Fruit fly (Drosophila melanogaster) whole organism, embryonic: ENCODE data around the gene dimm.

ENCODE experiments used
- Aef1 ChIP-seq: fragments of 200-800 bp; sonication (Bioruptor generic); IDR thresholded peaks from 3 replicates; pipeline ENCODE4 v1.3.6; 2022; ENCODE audit warnings: missing biosample characterization, missing genetic modification characterization
- Atf6 ChIP-seq: fragments of 200-800 bp; sonication (Bioruptor generic); IDR thresholded peaks from 2 replicates; pipeline ENCODE4 v1.3.6; 2022; ENCODE audit warnings: missing biosample characterization, missing genetic modification characterization
- Bteb2 ChIP-seq: fragments of 200-800 bp; sonication (Bioruptor generic); optimal IDR thresholded peaks from 2 replicates; lab custom pipeline; 2016; ENCODE audit warnings: missing biosample characterization, missing genetic modification characterization
- CG10543 ChIP-seq: fragments of 200-800 bp; sonication (Bioruptor generic); optimal IDR thresholded peaks from 3 replicates; lab custom pipeline; 2017; ENCODE audit warnings: missing biosample characterization, mild to moderate bottlenecking, missing genetic modification characterization, moderate library complexity
- CG10979 ChIP-seq: fragments of 200-800 bp; sonication (Bioruptor generic); optimal IDR thresholded peaks from 2 replicates; lab custom pipeline; 2018; ENCODE audit warnings: missing biosample characterization, mild to moderate bottlenecking, missing genetic modification characterization, moderate library complexity
- CG11456 ChIP-seq: fragments of 200-800 bp; sonication (Bioruptor generic); IDR thresholded peaks from 3 replicates; pipeline ENCODE4 v1.3.6; 2022; ENCODE audit warnings: missing biosample characterization, missing genetic modification characterization
- CG11560 ChIP-seq: fragments of 200-800 bp; sonication (Bioruptor generic); IDR thresholded peaks from 3 replicates; pipeline ENCODE4 v1.3.6; 2022; ENCODE audit warnings: missing biosample characterization, missing genetic modification characterization
- CG12299 ChIP-seq: fragments of 200-800 bp; sonication (Bioruptor generic); optimal IDR thresholded peaks from 2 replicates; lab custom pipeline; 2018; ENCODE audit warnings: missing biosample characterization, mild to moderate bottlenecking, missing genetic modification characterization
- CG14441 ChIP-seq: fragments of 200-800 bp; sonication (Bioruptor generic); IDR thresholded peaks from 2 replicates; pipeline ENCODE4 v1.3.6; 2022; ENCODE audit warnings: missing biosample characterization, missing genetic modification characterization
- CG17829 ChIP-seq: fragments of 200-800 bp; optimal IDR thresholded peaks from 2 replicates; lab custom pipeline; 2019; ENCODE audit warnings: missing biosample characterization, mild to moderate bottlenecking, missing genetic modification characterization, moderate library complexity
- CG30431 ChIP-seq: fragments of 200-800 bp; sonication (Bioruptor generic); optimal IDR thresholded peaks from 2 replicates; lab custom pipeline; 2017; ENCODE audit warnings: missing biosample characterization, missing genetic modification characterization
- CG33557 ChIP-seq: fragments of 200-800 bp; sonication (Bioruptor generic); optimal IDR thresholded peaks from 2 replicates; lab custom pipeline; 2019; ENCODE audit warnings: missing biosample characterization, mild to moderate bottlenecking, missing genetic modification characterization, moderate library complexity
- CG5180 ChIP-seq: fragments of 200-800 bp; sonication (Bioruptor generic); optimal IDR thresholded peaks from 3 replicates; lab custom pipeline; 2017; ENCODE audit warnings: missing biosample characterization, missing genetic modification characterization, mild to moderate bottlenecking, moderate library complexity, missing genetic modification reagents
- CG5953 ChIP-seq: fragments of 200-800 bp; sonication (Bioruptor generic); IDR thresholded peaks from 2 replicates; pipeline ENCODE4 v1.3.6; 2022; ENCODE audit warnings: missing biosample characterization, missing genetic modification characterization
- CG6854 ChIP-seq: fragments of 200-800 bp; sonication (Bioruptor generic); optimal IDR thresholded peaks from 3 replicates; lab custom pipeline; 2017; ENCODE audit warnings: missing biosample characterization, mild to moderate bottlenecking, missing genetic modification characterization
- CG7928 ChIP-seq: fragments of 200-800 bp; sonication (Bioruptor generic); optimal IDR thresholded peaks from 2 replicates; lab custom pipeline; 2017; ENCODE audit warnings: missing biosample characterization, mild to moderate bottlenecking, missing genetic modification characterization
- Camta ChIP-seq: fragments of 200-800 bp; sonication (Bioruptor generic); optimal IDR thresholded peaks from 2 replicates; lab custom pipeline; 2016; ENCODE audit warnings: missing biosample characterization, missing genetic modification characterization
- D19B ChIP-seq: fragments of 200-800 bp; sonication (Bioruptor generic); optimal IDR thresholded peaks from 2 replicates; lab custom pipeline; 2017; ENCODE audit warnings: missing biosample characterization, mild to moderate bottlenecking, missing genetic modification characterization
- Doc2 ChIP-seq: fragments of 200-800 bp; sonication (Bioruptor generic); IDR thresholded peaks from 2 replicates; pipeline ENCODE4 v1.3.6; 2022; ENCODE audit warnings: missing biosample characterization, missing genetic modification characterization
- Fer1 ChIP-seq: fragments of 200-800 bp; sonication (Bioruptor generic); optimal IDR thresholded peaks from 2 replicates; lab custom pipeline; 2017; ENCODE audit warnings: missing biosample characterization, mild to moderate bottlenecking, missing genetic modification characterization
- H2.0 ChIP-seq: fragments of 200-800 bp; sonication (Bioruptor generic); IDR thresholded peaks from 2 replicates; pipeline ENCODE4 v1.3.6; 2022; ENCODE audit warnings: missing biosample characterization, missing genetic modification characterization
- Hr39 ChIP-seq: fragments of >200 bp; optimal IDR thresholded peaks from 2 replicates; lab custom pipeline; 2017
- Lpt ChIP-seq: fragments of >200 bp; optimal IDR thresholded peaks from 2 replicates; lab custom pipeline; 2018; ENCODE audit warnings: missing biosample characterization, missing genetic modification characterization
- Ssrp ChIP-seq: fragments of 200-800 bp; sonication (Bioruptor generic); optimal IDR thresholded peaks from 2 replicates; lab custom pipeline; 2018; ENCODE audit warnings: missing biosample characterization, mild to moderate bottlenecking, missing genetic modification characterization, moderate library complexity
- Usf ChIP-seq: fragments of 200-800 bp; sonication (Bioruptor generic); optimal IDR thresholded peaks from 2 replicates; lab custom pipeline; 2017; ENCODE audit warnings: missing genotype, missing biosample characterization, missing genetic modification characterization
- YL-1 ChIP-seq: fragments of 200-800 bp; sonication (Bioruptor generic); optimal IDR thresholded peaks from 3 replicates; lab custom pipeline; 2017; ENCODE audit warnings: missing biosample characterization, mild to moderate bottlenecking, missing genetic modification characterization
- amos ChIP-seq: fragments of 200-800 bp; sonication (Bioruptor generic); IDR thresholded peaks from 2 replicates; pipeline ENCODE4 v1.3.6; 2022; ENCODE audit warnings: missing biosample characterization, missing genetic modification characterization; ENCODE audit not compliant: partially characterized antibody
- bsh ChIP-seq, 2 experiments: fragments of 200-800 bp; sonication (Bioruptor generic); optimal IDR thresholded peaks; 2 replicates each; lab custom pipeline; 2017 to 2018; ENCODE audit warnings: mild to moderate bottlenecking in 2 of 2, missing biosample characterization in 2 of 2, missing genetic modification characterization in 2 of 2, moderate library complexity in 1 of 2
- btn ChIP-seq: fragments of 200-800 bp; sonication (Bioruptor generic); optimal IDR thresholded peaks from 2 replicates; lab custom pipeline; 2016; ENCODE audit warnings: missing biosample characterization, missing genetic modification characterization
- cato ChIP-seq: fragments of 200-800 bp; sonication (Bioruptor generic); optimal IDR thresholded peaks from 2 replicates; lab custom pipeline; 2016; ENCODE audit warnings: missing biosample characterization, missing genetic modification characterization, borderline replicate concordance
- chif ChIP-seq, 2 experiments: fragments of 200-800 bp; sonication (Bioruptor generic); optimal IDR thresholded peaks; 3 replicates each; lab custom pipeline; 2016; ENCODE audit warnings: missing biosample characterization in 2 of 2, missing genetic modification characterization in 2 of 2
- croc ChIP-seq: fragments of 200-800 bp; sonication (Bioruptor generic); conservative IDR thresholded peaks from 3 replicates; pipeline ENCODE4 v1.3.6; 2022; ENCODE audit warnings: missing biosample characterization, missing genetic modification characterization
- da ChIP-seq: fragments of 200-800 bp; sonication (Bioruptor generic); optimal IDR thresholded peaks from 2 replicates; lab custom pipeline; 2016; ENCODE audit warnings: missing biosample characterization, missing genetic modification characterization
- dimm ChIP-seq: fragments of 200-800 bp; sonication (Bioruptor generic); IDR thresholded peaks from 2 replicates; pipeline ENCODE4 v1.3.6; 2022; ENCODE audit warnings: missing biosample characterization, missing genetic modification characterization
- dpn ChIP-seq, 2 experiments: fragments of 200-800 bp; sonication (Bioruptor generic); optimal IDR thresholded peaks; 3 replicates each; lab custom pipeline; 2016; ENCODE audit warnings: missing biosample characterization in 2 of 2, missing genetic modification characterization in 2 of 2
- fd102C ChIP-seq: fragments of 200-800 bp; sonication (Bioruptor generic); optimal IDR thresholded peaks from 2 replicates; lab custom pipeline; 2018; ENCODE audit warnings: missing biosample characterization, mild to moderate bottlenecking, missing genetic modification characterization, moderate library complexity
- gcm ChIP-seq: fragments of 200-800 bp; sonication (Bioruptor generic); optimal IDR thresholded peaks from 2 replicates; lab custom pipeline; 2019; ENCODE audit warnings: missing biosample characterization, mild to moderate bottlenecking, missing genetic modification characterization, moderate library complexity
- gro ChIP-seq: fragments of 200-800 bp; sonication (Bioruptor generic); optimal IDR thresholded peaks from 2 replicates; lab custom pipeline; 2016; ENCODE audit warnings: missing biosample characterization, missing genetic modification characterization
- gt ChIP-seq: fragments of 200-800 bp; sonication (Bioruptor generic); IDR thresholded peaks from 2 replicates; pipeline ENCODE4 v1.3.6; 2022; ENCODE audit warnings: missing biosample characterization, missing genetic modification characterization
- ham ChIP-seq: fragments of 200-800 bp; sonication (Bioruptor generic); IDR thresholded peaks from 2 replicates; pipeline ENCODE4 v1.3.6; 2022; ENCODE audit warnings: missing biosample characterization, missing genetic modification characterization
- hth ChIP-seq: fragments of >200 bp; optimal IDR thresholded peaks from 2 replicates; lab custom pipeline; 2017; ENCODE audit warnings: inconsistent platforms
- lilli ChIP-seq: fragments of 200-800 bp; sonication (Bioruptor generic); optimal IDR thresholded peaks from 3 replicates; lab custom pipeline; 2016; ENCODE audit warnings: missing biosample characterization, missing genetic modification characterization
- otp ChIP-seq: fragments of 200-800 bp; sonication (Bioruptor generic); IDR thresholded peaks from 3 replicates; pipeline ENCODE4, ENCODE4 v1.3.6; 2022; ENCODE audit warnings: missing biosample characterization, missing genetic modification characterization
- pb ChIP-seq: fragments of 200-800 bp; sonication (Bioruptor generic); optimal IDR thresholded peaks from 3 replicates; lab custom pipeline; 2016; ENCODE audit warnings: missing biosample characterization, missing genetic modification characterization
- pzg ChIP-seq: fragments of 200-800 bp; sonication (Bioruptor generic); optimal IDR thresholded peaks from 3 replicates; lab custom pipeline; 2018; ENCODE audit warnings: missing biosample characterization, mild to moderate bottlenecking, missing genetic modification characterization, moderate library complexity
- row ChIP-seq: fragments of 200-800 bp; sonication (Bioruptor generic); IDR thresholded peaks from 3 replicates; pipeline ENCODE4 v1.3.6; 2022; ENCODE audit warnings: missing biosample characterization, missing genetic modification characterization
- seq ChIP-seq: fragments of 200-800 bp; sonication (Bioruptor generic); IDR thresholded peaks from 2 replicates; pipeline ENCODE4 v1.3.6; 2022; ENCODE audit warnings: missing biosample characterization, missing genetic modification characterization
- tgo ChIP-seq: fragments of 200-800 bp; sonication (Bioruptor generic); IDR thresholded peaks from 3 replicates; pipeline ENCODE4 v1.3.6; 2022; ENCODE audit warnings: missing biosample characterization, missing genetic modification characterization
- ttk ChIP-seq: fragments of 200-800 bp; sonication (Bioruptor generic); IDR thresholded peaks from 2 replicates; pipeline ENCODE4 v2.1.2; 2022; ENCODE audit warnings: missing biosample characterization, missing genetic modification characterization
- tx ChIP-seq: fragments of 200-800 bp; sonication (Bioruptor generic); optimal IDR thresholded peaks from 2 replicates; lab custom pipeline; 2016; ENCODE audit warnings: missing biosample characterization, missing genetic modification characterization
- unpg ChIP-seq: fragments of 200-800 bp; sonication (Bioruptor generic); optimal IDR thresholded peaks from 3 replicates; lab custom pipeline; 2018; ENCODE audit warnings: missing biosample characterization, mild to moderate bottlenecking, missing genetic modification characterization, moderate library complexity
- vvl ChIP-seq: fragments of 200-800 bp; sonication (Bioruptor generic); IDR thresholded peaks from 2 replicates; pipeline ENCODE4 v1.3.6; 2022; ENCODE audit warnings: missing biosample characterization, missing genetic modification characterization
- zf30C ChIP-seq: fragments of 200-800 bp; sonication (Bioruptor generic); optimal IDR thresholded peaks from 3 replicates; lab custom pipeline; 2018; ENCODE audit warnings: missing biosample characterization, mild to moderate bottlenecking, missing genetic modification characterization

Gene dimm

DNA sequence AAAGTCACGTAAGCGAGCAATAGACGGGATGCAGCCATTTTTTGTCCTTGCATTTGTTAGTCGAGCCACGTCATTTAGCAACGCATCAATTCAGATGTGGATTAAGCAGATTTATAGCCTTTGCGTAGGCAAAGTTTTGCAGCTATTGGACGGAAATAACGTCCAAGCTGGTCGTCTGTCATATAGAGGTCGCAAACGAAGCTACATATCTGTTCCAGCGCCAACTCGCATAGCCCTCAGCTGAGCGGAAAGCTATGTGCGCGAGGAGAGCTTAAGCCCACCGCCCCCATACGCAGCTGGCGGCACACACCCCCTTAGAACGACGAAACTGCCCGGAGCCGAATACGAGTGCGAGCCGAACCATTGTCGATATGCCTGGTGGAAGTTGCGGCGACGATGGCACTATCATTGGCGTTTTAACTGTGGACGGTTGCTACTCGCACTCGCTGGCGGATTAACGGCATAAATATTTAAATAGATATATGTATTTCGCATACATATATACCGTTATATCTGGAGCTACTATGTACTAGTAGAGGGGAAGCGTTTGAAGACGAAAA, 48.3 kb downstream of the dimm start, which contains the start of gene nrv3 (continued):
- TF ChIP-seq D19B (GFP tag; lab: Kevin White, UChicago) (no peak), cato (no peak), dpn (GFP tag; optimal IDR thresholded peaks at IDR 0.05; lab: Kevin White, UChicago) (no peak), tgo (no peak), CG17829 (tag; lab: Kevin White, UChicago) (no peak), amos (GFP tag; lab: Robert Waterston, UW) (peak; percentile 7; the same call in 1 of the 2 replicates), CG14441 (GFP tag; lab: Robert Waterston, UW) (no peak), Ssrp (tag; lab: Kevin White, UChicago) (no peak), CG6854 (GFP tag; lab: Kevin White, UChicago) (peak; percentile 34), Fer1 (peak; percentile 17), CG33557 (GFP tag; lab: Kevin White, UChicago) (no peak), Hr39 (lab: Kevin White, UChicago) (no peak), Bteb2 (GFP tag; lab: Kevin White, UChicago) (no peak), Usf (GFP tag; lab: Kevin White, UChicago) (no peak), chif (GFP tag; optimal IDR thresholded peaks at IDR 0.05; lab: Kevin White, UChicago) (no peak), Doc2 (GFP tag; lab: Robert Waterston, UW) (no peak), btn (GFP tag; lab: Kevin White, UChicago) (no peak), YL-1 (GFP tag; lab: Kevin White, UChicago) (no peak), Camta (GFP tag; lab: Kevin White, UChicago) (no peak), CG10979 (tag; lab: Kevin White, UChicago) (no peak), H2.0 (GFP tag; lab: Robert Waterston, UW) (no peak), dimm (GFP tag; lab: Robert Waterston, UW) (no peak), gcm (GFP tag; lab: Kevin White, UChicago) (no peak), Atf6 (GFP tag; lab: Robert Waterston, UW) (no peak), croc (GFP tag; lab: Robert Waterston, UW) (no peak), pb (no peak), zf30C (GFP tag; lab: Kevin White, UChicago) (no peak), bsh (GFP tag; optimal IDR thresholded peaks at IDR 0.05; lab: Kevin White, UChicago) (no peak), CG7928 (GFP tag; lab: Kevin White, UChicago) (no peak), CG5953 (no peak), vvl (no peak), CG12299 (tag; lab: Kevin White, UChicago) (no peak), gt (GFP tag; lab: Robert Waterston, UW) (no peak), gro (GFP tag; lab: Kevin White, UChicago) (no peak), otp (GFP tag; lab: Robert Waterston, UW) (no peak), da (GFP tag; lab: Kevin White, UChicago) (no peak), pzg (peak; percentile 25), seq (GFP tag; lab: Robert Waterston, UW) (no peak), hth (lab: Kevin White, UChicago) (no peak), CG11456 (GFP tag; lab: Robert Waterston, UW) (no peak), ham (GFP tag; lab: Robert Waterston, UW) (no peak), ttk (no peak), CG5180 (no peak), unpg (GFP tag; lab: Kevin White, UChicago) (no peak), Aef1 (no peak), CG30431 (no peak), lilli (no peak), CG11560 (tag; lab: Robert Waterston, UW) (no peak), CG10543 (GFP tag; lab: Kevin White, UChicago) (peak; percentile 26), row (GFP tag; lab: Robert Waterston, UW) (no peak), fd102C (GFP tag; lab: Kevin White, UChicago) (no peak), tx (GFP tag; lab: Kevin White, UChicago) (no peak), Lpt (GFP tag; lab: Kevin White, UChicago) (no peak)
